Fruit fly (Drosophila melanogaster): ENCODE data around the gene Tmf.
A peak's percentile ranks its signal among the peaks of the same experiment; 100 is the strongest.

Gene Tmf

DNA sequence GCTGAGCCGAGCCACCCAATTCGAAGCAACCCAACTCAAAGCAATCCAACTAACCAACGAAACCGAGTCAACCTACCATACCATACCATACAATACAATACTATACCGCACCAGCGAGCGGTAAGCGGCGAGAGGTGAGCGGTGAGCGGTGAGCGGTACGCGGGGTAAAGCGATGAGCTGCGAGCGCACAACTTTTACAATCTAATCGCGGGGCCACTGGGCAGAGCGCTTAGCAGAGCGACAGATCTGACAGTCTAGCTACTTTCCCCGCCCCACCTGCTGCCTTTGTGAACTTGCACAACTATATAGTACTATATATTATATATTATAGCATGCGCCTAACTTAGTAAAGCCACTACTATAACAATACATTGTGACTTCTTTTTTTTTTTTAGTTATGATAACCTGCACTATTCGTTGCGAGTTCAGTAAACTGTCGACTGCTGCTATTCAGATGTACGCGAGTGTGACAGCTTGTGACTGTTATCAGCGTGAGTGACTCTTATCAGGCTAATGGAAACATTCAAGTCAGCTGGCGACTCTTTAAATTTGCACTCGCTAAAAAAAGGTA lies 43.3 kb upstream of the Tmf start (continued):
- no peak for TF ChIP-seq gcm2 (GFP tag; optimal IDR thresholded peaks at IDR 0.05)
- TF ChIP-seq kah (GFP tag; optimal IDR thresholded peaks at IDR 0.05) = no peak
- no peak for TF ChIP-seq CG32772 (GFP tag; IDR thresholded peaks at IDR 0.05)
- TF ChIP-seq E2f1 (GFP tag; IDR thresholded peaks at IDR 0.05) = 0 out of 2 replicates have a peak, but pooled peaks have one; percentile 8
- TF ChIP-seq CG13775 (GFP tag; optimal IDR thresholded peaks at IDR 0.05) = peak; percentile 17
- no peak for TF ChIP-seq Mad (GFP tag; optimal IDR thresholded peaks at IDR 0.05)
- TF ChIP-seq CG10979 (tag; optimal IDR thresholded peaks at IDR 0.05) = peak; percentile 31
- no peak for TF ChIP-seq gsb (GFP tag; IDR thresholded peaks at IDR 0.05)
- TF ChIP-seq CG8281 (tag; optimal IDR thresholded peaks at IDR 0.05) = no peak
- TF ChIP-seq tup (GFP tag; optimal IDR thresholded peaks at IDR 0.05) = no peak
- TF ChIP-seq CG12071 (GFP tag; optimal IDR thresholded peaks at IDR 0.05) = no peak
- TF ChIP-seq MBD-R2 (GFP tag; IDR thresholded peaks at IDR 0.05) = peak; percentile 18; the same call in 1 of the 2 replicates
- no peak for TF ChIP-seq CG4360 (GFP tag; IDR thresholded peaks at IDR 0.05)

- TF ChIP-seq ac (GFP tag; optimal IDR thresholded peaks at IDR 0.05) = no peak
- TF ChIP-seq lilli (GFP tag; optimal IDR thresholded peaks at IDR 0.05) = no peak
- no peak for TF ChIP-seq al (GFP tag; IDR thresholded peaks at IDR 0.05)
- TF ChIP-seq CG1792 (GFP tag; optimal IDR thresholded peaks at IDR 0.05) = no peak
- TF ChIP-seq en (GFP tag; optimal IDR thresholded peaks at IDR 0.05) = no peak
- TF ChIP-seq CG8478 (optimal IDR thresholded peaks at IDR 0.05) = no peak
- no peak for TF ChIP-seq CkIIα-i1 (GFP tag; IDR thresholded peaks at IDR 0.05)
- 0 out of 2 replicates have a peak, but pooled peaks have one; percentile 50 for TF ChIP-seq aop (GFP tag; IDR thresholded peaks at IDR 0.05)
- TF ChIP-seq CG1233 (GFP tag; optimal IDR thresholded peaks at IDR 0.05) = no peak
- peak; percentile 36 for TF ChIP-seq pita (GFP tag; optimal IDR thresholded peaks at IDR 0.05)
- TF ChIP-seq CG7357 (GFP tag; IDR thresholded peaks at IDR 0.05) = no peak
- no peak for TF ChIP-seq fu2 (GFP tag; optimal IDR thresholded peaks at IDR 0.05)
- TF ChIP-seq CG13424 (tag; optimal IDR thresholded peaks at IDR 0.05) = no peak
- no peak for TF ChIP-seq B-H1 (GFP tag; IDR thresholded peaks at IDR 0.05)
- TF ChIP-seq CG10274 (GFP tag; optimal IDR thresholded peaks at IDR 0.05) = no peak
- TF ChIP-seq BEAF-32 (GFP tag; optimal IDR thresholded peaks at IDR 0.05) = no peak
- TF ChIP-seq CG17186 (GFP tag; optimal IDR thresholded peaks at IDR 0.05) = no peak
- TF ChIP-seq NfI (GFP tag; optimal IDR thresholded peaks at IDR 0.05) = no peak
- TF ChIP-seq sr (GFP tag; IDR thresholded peaks at IDR 0.05) = peak; percentile 51; the same call in 2 of the 3 replicates
- TF ChIP-seq schlank (tag; optimal IDR thresholded peaks at IDR 0.05) = no peak
- no peak for TF ChIP-seq dati (GFP tag; IDR thresholded peaks at IDR 0.05)
- TF ChIP-seq insv (GFP tag; optimal IDR thresholded peaks at IDR 0.05) = peak; percentile 86 to 97
- no peak for TF ChIP-seq CG18476 (GFP tag; optimal IDR thresholded peaks at IDR 0.05)
- TF ChIP-seq CG12236 (GFP tag; optimal IDR thresholded peaks at IDR 0.05) = no peak
- no peak for TF ChIP-seq knrl (GFP tag; IDR thresholded peaks at IDR 0.05; ENCODE audit: partially characterized antibody)
- no peak for TF ChIP-seq CG8089 (GFP tag; optimal IDR thresholded peaks at IDR 0.05)
- no peak for TF ChIP-seq CG9215 (GFP tag; IDR thresholded peaks at IDR 0.05)
- peak; percentile 38 for TF ChIP-seq Med (GFP tag)
- TF ChIP-seq CG14965 (GFP tag; optimal IDR thresholded peaks at IDR 0.05; ENCODE audit: borderline replicate concordance) = no peak
- no peak for TF ChIP-seq CG3838 (GFP tag; optimal IDR thresholded peaks at IDR 0.05)
- no peak for TF ChIP-seq HmgZ (tag; optimal IDR thresholded peaks at IDR 0.05)
- no peak for TF ChIP-seq CG8359 (GFP tag; optimal IDR thresholded peaks at IDR 0.05; ENCODE audit: borderline replicate concordance)
- no peak for TF ChIP-seq usp (GFP tag; optimal IDR thresholded peaks at IDR 0.05)
- no peak for TF ChIP-seq abd-A (tag; optimal IDR thresholded peaks at IDR 0.05)
- TF ChIP-seq TFAM (GFP tag; optimal IDR thresholded peaks at IDR 0.05) = no peak
- peak; percentile 11 for TF ChIP-seq zen (tag; optimal IDR thresholded peaks at IDR 0.05)
- no peak for TF ChIP-seq fd3F (GFP tag; optimal IDR thresholded peaks at IDR 0.05)
These were observed 41.6 kb upstream of the Tmf start for dm6 chrX:6802376-6803080.

Measured in whole organism, embryonic.